Worm (Caenorhabditis elegans) whole organism, late embryonic: Measurements from ENCODE around the gene Y102A11A.1.

ENCODE experiments used
- ama-1 ChIP-seq: fragments of 150-350 bp; optimal IDR thresholded peaks from 2 replicates; lab custom pipeline; 2014
- ceh-9 ChIP-seq: sonication (generic microtip); optimal IDR thresholded peaks from 2 replicates; lab custom pipeline; 2016; ENCODE audit warnings: mild to moderate bottlenecking, missing genetic modification characterization, inconsistent platforms, missing compliant biosample characterization
- fkh-10 ChIP-seq: fragments of 150-350 bp; optimal IDR thresholded peaks from 2 replicates; lab custom pipeline; 2014; ENCODE audit warnings: missing biosample characterization, missing genetic modification reagents, missing genetic modification characterization
- lim-6 ChIP-seq: sonication (generic microtip); optimal IDR thresholded peaks from 2 replicates; lab custom pipeline; 2016; ENCODE audit warnings: missing genetic modification characterization, missing compliant biosample characterization
- nfya-1 ChIP-seq: sonication (generic microtip); optimal IDR thresholded peaks from 2 replicates; lab custom pipeline; 2017; ENCODE audit warnings: missing genetic modification characterization, mild to moderate bottlenecking, missing compliant biosample characterization, antibody characterized with exemption, moderate library complexity
- nhr-11 ChIP-seq: fragments of 150-350 bp; optimal IDR thresholded peaks from 2 replicates; lab custom pipeline; 2014; ENCODE audit warnings: missing biosample characterization, missing genetic modification characterization
- pax-1 ChIP-seq: fragments of 150-350 bp; optimal IDR thresholded peaks from 2 replicates; lab custom pipeline; 2014; ENCODE audit warnings: missing biosample characterization, missing genetic modification characterization
- pha-4 ChIP-seq: fragments of 150-350 bp; optimal IDR thresholded peaks from 2 replicates; lab custom pipeline; 2018; ENCODE audit warnings: missing biosample characterization, missing genetic modification reagents, missing genetic modification characterization
- pros-1 ChIP-seq: fragments of 150-350 bp; optimal IDR thresholded peaks from 2 replicates; lab custom pipeline; 2014; ENCODE audit warnings: missing biosample characterization, missing genetic modification reagents, missing genetic modification characterization
- ref-2 ChIP-seq: sonication (generic microtip); optimal IDR thresholded peaks from 2 replicates; lab custom pipeline; 2016; ENCODE audit warnings: missing genetic modification characterization, missing compliant biosample characterization
- rnt-1 ChIP-seq: sonication (generic microtip); optimal IDR thresholded peaks from 2 replicates; lab custom pipeline; 2016; ENCODE audit warnings: missing genetic modification characterization, missing compliant biosample characterization
- sox-4 ChIP-seq: sonication (generic microtip); optimal IDR thresholded peaks from 2 replicates; lab custom pipeline; 2017; ENCODE audit warnings: mild to moderate bottlenecking, missing genetic modification characterization, inconsistent platforms, missing compliant biosample characterization
- tbx-2 ChIP-seq: sonication (generic microtip); optimal IDR thresholded peaks from 2 replicates; lab custom pipeline; 2016; ENCODE audit warnings: missing genetic modification characterization, missing compliant biosample characterization
- tbx-7 ChIP-seq: sonication (generic microtip); optimal IDR thresholded peaks from 2 replicates; lab custom pipeline; 2016; ENCODE audit warnings: missing genotype, missing genetic modification characterization, missing compliant biosample characterization

DNA sequence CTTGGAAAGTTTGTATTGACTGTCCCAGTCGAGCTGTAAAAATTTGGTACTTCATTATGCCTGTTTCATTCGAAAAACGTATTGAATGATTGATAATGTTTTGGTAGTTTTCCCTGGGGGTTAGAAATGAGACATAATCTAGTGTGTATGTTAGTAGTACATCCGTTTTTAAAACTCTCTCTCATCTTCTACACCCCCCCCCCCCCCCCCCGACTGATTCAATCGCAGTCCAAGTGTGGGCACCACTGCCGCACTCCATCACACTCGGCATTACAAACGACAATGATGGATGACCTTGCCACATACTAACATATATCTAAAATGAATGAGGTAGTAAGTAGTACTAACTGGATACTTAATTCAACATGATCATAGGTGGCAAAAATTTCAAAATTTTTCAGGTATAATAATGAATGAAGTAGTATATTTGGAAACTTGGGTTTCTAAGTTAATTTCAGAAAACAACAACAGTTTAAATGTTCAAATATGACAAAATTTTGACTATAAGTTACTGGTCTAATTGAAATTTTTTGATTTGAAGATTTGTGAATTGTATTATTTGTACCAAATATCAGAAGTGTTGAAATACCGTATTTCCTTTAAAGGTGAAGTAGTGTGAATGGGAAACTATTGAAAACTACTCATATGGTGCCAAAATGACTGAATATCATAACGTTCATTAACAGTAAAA lies 10.0 kb upstream of the Y102A11A.1 start:
- TF ChIP-seq nhr-11 (tag; lab: Kevin White, UChicago), result no peak
- no peak for TF ChIP-seq ref-2 (tag; lab: Kevin White, UChicago)
- no peak for TF ChIP-seq rnt-1 (tag; lab: Kevin White, UChicago)
- TF ChIP-seq pax-1 (tag; lab: Kevin White, UChicago), result no peak
- TF ChIP-seq ceh-9 (tag; lab: Kevin White, UChicago), result no peak
- no peak for TF ChIP-seq ama-1 (lab: Kevin White, UChicago)
- TF ChIP-seq lim-6 (tag; lab: Kevin White, UChicago), result no peak
- TF ChIP-seq nfya-1 (tag; lab: Kevin White, UChicago), result no peak
- no peak for TF ChIP-seq pha-4 (tag; lab: Kevin White, UChicago)
- no peak for TF ChIP-seq fkh-10
- TF ChIP-seq tbx-2 (tag; lab: Kevin White, UChicago), result no peak
- TF ChIP-seq tbx-7 (tag; lab: Kevin White, UChicago), result no peak
- no peak for TF ChIP-seq pros-1 (tag; lab: Kevin White, UChicago)
- TF ChIP-seq sox-4, result no peak
